Worm (Caenorhabditis elegans): ENCODE measurements around the gene ugt-55.

DNA sequence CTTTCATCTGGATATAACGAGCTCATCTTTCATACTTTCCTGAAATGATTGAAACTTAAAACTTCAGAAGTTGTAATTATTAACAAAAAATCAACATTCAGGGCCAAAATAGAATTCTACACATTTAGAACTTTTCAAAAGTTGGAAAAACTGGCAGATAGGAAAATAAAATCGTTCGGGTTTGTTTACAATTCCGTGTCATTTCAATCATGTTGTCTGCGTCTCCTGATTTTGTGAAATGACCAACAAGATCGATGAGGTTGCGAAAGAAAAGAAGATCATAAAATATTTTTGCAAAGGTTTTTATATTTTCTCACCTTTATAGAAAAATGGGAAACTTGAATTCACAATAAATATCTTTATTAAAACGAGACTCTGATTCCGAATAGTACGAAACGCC is 32.1 kb downstream of the ugt-55 start, which contains the start of gene rskd-1:
- no peak for TF ChIP-seq dao-5 (tag; optimal IDR thresholded peaks at IDR 0.05)
- no peak for TF ChIP-seq him-1 (tag; optimal IDR thresholded peaks at IDR 0.05)
- TF ChIP-seq W03F9.2 (tag; optimal IDR thresholded peaks at IDR 0.05) = no peak
